Worm (Caenorhabditis elegans): ENCODE data around the gene srx-23.

srx-23 gene

ce11 chrV:725807-726572 lies 43.9 kb downstream of the srx-23 start (continued):
- TF ChIP-seq ceh-90 (tag; optimal IDR thresholded peaks at IDR 0.05) (no peak), lin-14 (GFP tag; optimal IDR thresholded peaks at IDR 0.05) (no peak), elt-2 (tag; optimal IDR thresholded peaks at IDR 0.05) (no peak), lsy-2 (tag; optimal IDR thresholded peaks at IDR 0.05) (no peak), lin-39 (tag; optimal IDR thresholded peaks at IDR 0.05) (no peak), irx-1 (tag; optimal IDR thresholded peaks at IDR 0.05) (no peak), nhr-19 (GFP tag; conservative IDR thresholded peaks at IDR 0.05) (no peak), ztf-11 (tag; optimal IDR thresholded peaks at IDR 0.05) (no peak), nhr-71 (tag; optimal IDR thresholded peaks at IDR 0.05) (no peak), nhr-76 (tag; optimal IDR thresholded peaks at IDR 0.05) (no peak), aha-1 (tag; optimal IDR thresholded peaks at IDR 0.05) (no peak), nhr-12 (tag; optimal IDR thresholded peaks at IDR 0.05) (no peak), pax-3 (tag; optimal IDR thresholded peaks at IDR 0.05) (no peak), ceh-88 (GFP tag; IDR thresholded peaks at IDR 0.05) (no peak), unc-30 (tag; optimal IDR thresholded peaks at IDR 0.05) (no peak), egl-13 (tag; optimal IDR thresholded peaks at IDR 0.05) (no peak), zag-1 (tag; optimal IDR thresholded peaks at IDR 0.05) (no peak)

- TF ChIP-seq nhr-85 (tag) (peak; percentile 48), C34B4.2 (tag; optimal IDR thresholded peaks at IDR 0.05) (no peak), efl-1 (optimal IDR thresholded peaks at IDR 0.05) (no peak), efl-1 (GFP tag; optimal IDR thresholded peaks at IDR 0.05 in 1 of 2) (peak in 1 of 2 experiments; percentile 92), unc-130 (tag; optimal IDR thresholded peaks at IDR 0.05) (peak; percentile 10), lsy-2 (tag; optimal IDR thresholded peaks at IDR 0.05) (peak in 1 of 2 experiments; percentile 25), nhr-12 (tag; optimal IDR thresholded peaks at IDR 0.05) (no peak), irx-1 (tag; optimal IDR thresholded peaks at IDR 0.05) (peak; percentile 2), nhr-71 (tag; optimal IDR thresholded peaks at IDR 0.05) (peak; percentile 50), nhr-84 (tag; optimal IDR thresholded peaks at IDR 0.05) (peak; percentile 53), sup-37 (GFP tag; optimal IDR thresholded peaks at IDR 0.05) (no peak), pax-3 (tag; optimal IDR thresholded peaks at IDR 0.05) (peak; percentile 22), nhr-20 (tag; optimal IDR thresholded peaks at IDR 0.05) (peak; percentile 7), hpl-2 (GFP tag; optimal IDR thresholded peaks at IDR 0.05) (no peak), nhr-90 (tag; optimal IDR thresholded peaks at IDR 0.05; ENCODE audit: poor library complexity) (peak; percentile 17), ceh-82 (tag; optimal IDR thresholded peaks at IDR 0.05) (no peak), rnt-1 (tag; optimal IDR thresholded peaks at IDR 0.05) (peak; percentile 64), elt-2 (tag; optimal IDR thresholded peaks at IDR 0.05) (peak; percentile 17), grh-1 (GFP tag; IDR thresholded peaks at IDR 0.05) (no peak), nhr-19 (GFP tag; conservative IDR thresholded peaks at IDR 0.05) (peak; percentile 7), lin-14 (GFP tag; optimal IDR thresholded peaks at IDR 0.05) (peak; percentile 31), ztf-4 (tag; optimal IDR thresholded peaks at IDR 0.05) (peak; percentile 21), nhr-28 (tag; optimal IDR thresholded peaks at IDR 0.05) (no peak), zip-4 (GFP tag; optimal IDR thresholded peaks at IDR 0.05) (no peak), snu-23 (GFP tag; optimal IDR thresholded peaks at IDR 0.05) (peak; percentile 22), aly-2 (tag; optimal IDR thresholded peaks at IDR 0.05) (no peak), ceh-88 (GFP tag; IDR thresholded peaks at IDR 0.05) (peak; percentile 45), ets-5 (GFP tag; IDR thresholded peaks at IDR 0.05) (no peak), ama-1 (optimal IDR thresholded peaks at IDR 0.05) (peak; percentile 79), nhr-11 (tag; optimal IDR thresholded peaks at IDR 0.05) (no peak), elt-3 (tag; optimal IDR thresholded peaks at IDR 0.05) (peak in 4 of 6 experiments; percentile 14 to 71 (median 27))
Measured at ce11 chrV:726573-727483, 44.7 kb downstream of the srx-23 start.
